Fruit fly (Drosophila melanogaster): ENCODE data around the gene MSAmiP.

dm6 chr3R:16797805-16798204, 98.3 kb downstream of the MSAmiP start:
- no peak for TF ChIP-seq CG6276 (GFP tag; optimal IDR thresholded peaks at IDR 0.05)
- TF ChIP-seq eg (GFP tag; IDR thresholded peaks at IDR 0.05) = no peak
- no peak for TF ChIP-seq OdsH (GFP tag; optimal IDR thresholded peaks at IDR 0.05)
- TF ChIP-seq CG8119 (GFP tag; IDR thresholded peaks at IDR 0.05) = no peak
- no peak for TF ChIP-seq Hr39 (GFP tag; optimal IDR thresholded peaks at IDR 0.05)
- no peak for TF ChIP-seq Gug (GFP tag; IDR thresholded peaks at IDR 0.05)
- no peak for TF ChIP-seq Ets96B (tag; optimal IDR thresholded peaks at IDR 0.05)
- TF ChIP-seq CG3919 (GFP tag; optimal IDR thresholded peaks at IDR 0.05) = no peak
- TF ChIP-seq Lpt (GFP tag; optimal IDR thresholded peaks at IDR 0.05) = no peak
- TF ChIP-seq CG16779 (tag; optimal IDR thresholded peaks at IDR 0.05) = no peak
- no peak for TF ChIP-seq CG11762 (GFP tag; optimal IDR thresholded peaks at IDR 0.05; ENCODE audit: insufficient read depth)

Measured in whole organism, prepupa.